Worm (Caenorhabditis elegans): ENCODE data around the gene nca-2.
"Not testable (repeated sequence)": the region's sequence is repeated elsewhere in the genome, so short reads cannot be mapped to it uniquely, and the experiment has no call there.

nca-2 gene

DNA sequence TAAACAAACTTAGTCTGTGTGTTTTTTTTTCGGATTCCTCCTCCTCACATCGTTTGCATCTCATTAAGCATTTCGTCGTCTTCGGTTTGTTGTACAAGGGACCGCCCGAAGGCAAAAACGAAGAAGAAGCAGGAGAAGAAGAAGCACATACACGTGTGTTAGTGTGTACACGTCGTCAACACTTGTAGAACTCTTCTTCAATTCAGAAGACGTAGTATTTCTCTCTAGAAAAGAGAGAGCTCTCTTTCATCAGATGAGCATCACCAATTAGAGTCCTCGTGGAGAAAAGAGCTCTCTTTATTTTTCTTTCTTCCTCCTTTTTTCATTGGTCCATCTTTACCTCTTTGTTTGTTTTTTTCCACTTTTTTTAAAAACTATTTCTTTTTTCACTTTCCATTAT is 2.8 kb downstream of the nca-2 start:
- TF ChIP-seq pqm-1 (tag; optimal IDR thresholded peaks at IDR 0.05) = no peak
- TF ChIP-seq nfya-1 (tag; optimal IDR thresholded peaks at IDR 0.05; ENCODE audit: insufficient read depth) = peak; percentile 12

DNA sequence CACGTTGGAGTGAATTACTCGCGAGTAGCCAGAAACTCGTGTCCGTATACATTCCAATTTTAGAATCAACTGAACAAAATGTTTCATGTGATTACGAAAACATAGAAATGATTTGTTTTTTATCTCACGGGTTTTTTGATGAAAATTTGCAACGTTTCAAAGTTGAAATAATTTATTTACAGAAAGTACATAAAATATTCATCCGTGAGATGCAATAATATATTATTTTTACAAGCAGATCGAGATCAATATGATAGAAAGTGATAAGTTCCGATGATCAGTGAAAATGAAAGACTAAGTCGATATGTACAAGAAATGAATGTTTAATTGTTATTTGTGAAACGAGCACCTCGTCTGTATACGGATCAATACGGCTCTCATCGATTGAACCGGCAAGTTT is 15.0 kb downstream of the nca-2 start, which contains the start of gene C27F2.6:
Gene C27F2.6, minus strand, starts transcription at position 101 of the 400 bp plus-strand sequence.
- not testable (repeated sequence) for TF ChIP-seq mml-1, tbx-2, nhr-11 (tag; optimal IDR thresholded peaks at IDR 0.05)

DNA sequence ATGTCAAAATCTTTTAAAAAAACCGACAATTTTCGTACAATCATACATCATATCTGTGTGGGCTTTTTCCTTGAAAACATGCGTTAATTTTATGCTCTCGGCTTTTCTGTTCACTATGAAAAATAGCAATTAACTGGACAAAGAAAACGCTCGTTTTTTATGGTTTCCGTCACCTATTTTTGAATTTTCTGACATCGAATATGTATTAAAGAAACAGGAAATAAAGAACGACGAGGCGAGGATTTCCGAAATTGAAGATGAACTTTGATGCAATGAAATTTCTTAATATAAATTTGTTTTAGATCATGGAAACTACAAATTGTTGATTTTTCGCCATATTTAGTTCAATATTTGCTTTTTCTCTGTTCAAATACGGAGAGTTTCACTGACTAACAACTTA is 18.6 kb downstream of the nca-2 start:
- no peak for TF ChIP-seq lin-15B (tag; optimal IDR thresholded peaks at IDR 0.05)
- no peak for TF ChIP-seq elt-2 (tag; optimal IDR thresholded peaks at IDR 0.05)
- no peak for TF ChIP-seq nhr-28 (tag; optimal IDR thresholded peaks at IDR 0.05)
- TF ChIP-seq nhr-12 (tag; optimal IDR thresholded peaks at IDR 0.05) = no peak
- TF ChIP-seq nhr-67 (tag; optimal IDR thresholded peaks at IDR 0.05) = no peak
- TF ChIP-seq lin-39 (tag; optimal IDR thresholded peaks at IDR 0.05) = no peak
- TF ChIP-seq zag-1 (tag; optimal IDR thresholded peaks at IDR 0.05) = no peak
- no peak for TF ChIP-seq pqm-1 (tag; optimal IDR thresholded peaks at IDR 0.05)
- no peak for TF ChIP-seq ceh-16 (tag; optimal IDR thresholded peaks at IDR 0.05)
- TF ChIP-seq elt-3 (tag; optimal IDR thresholded peaks at IDR 0.05) = no peak
- TF ChIP-seq sea-2 (GFP tag; optimal IDR thresholded peaks at IDR 0.05) = no peak

DNA sequence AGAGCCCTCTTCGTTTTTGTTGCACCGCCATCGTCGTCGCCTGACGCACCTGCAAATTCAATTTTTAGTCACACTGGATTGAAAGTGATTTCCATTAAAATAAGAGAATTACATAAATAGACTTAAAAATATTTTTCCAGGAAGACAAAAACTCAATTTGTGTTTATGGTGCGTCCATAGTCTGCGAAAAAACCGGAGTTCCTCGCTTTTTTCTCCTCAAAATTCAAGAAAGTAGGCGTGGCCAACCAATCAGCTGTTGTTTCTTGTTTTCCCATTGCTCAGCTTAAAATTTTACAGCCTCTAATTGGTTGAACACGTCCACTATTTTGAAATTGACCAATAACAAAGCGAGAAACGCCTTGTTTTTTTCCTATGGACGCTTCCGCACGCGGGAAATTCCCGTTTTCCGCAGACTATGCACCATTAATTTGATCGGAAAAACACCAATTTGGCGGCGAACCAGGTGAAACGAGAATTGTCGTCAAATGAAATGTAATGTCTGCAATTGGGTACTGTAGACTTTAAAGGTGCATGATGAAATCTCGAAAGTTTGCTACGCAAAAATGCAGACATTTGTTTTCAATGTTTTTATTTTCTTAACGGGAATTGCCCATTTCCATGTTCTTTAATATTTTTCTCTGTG is 19.2 kb downstream of the nca-2 start, which contains the start of gene C27F2.7:
Gene C27F2.7, minus strand, starts transcription at position 51 of the 643 bp plus-strand sequence.
- TF ChIP-seq ztf-11 (tag; optimal IDR thresholded peaks at IDR 0.05) (no peak), nfya-1 (tag; optimal IDR thresholded peaks at IDR 0.05; ENCODE audit: insufficient read depth) (peak; percentile 72)

DNA sequence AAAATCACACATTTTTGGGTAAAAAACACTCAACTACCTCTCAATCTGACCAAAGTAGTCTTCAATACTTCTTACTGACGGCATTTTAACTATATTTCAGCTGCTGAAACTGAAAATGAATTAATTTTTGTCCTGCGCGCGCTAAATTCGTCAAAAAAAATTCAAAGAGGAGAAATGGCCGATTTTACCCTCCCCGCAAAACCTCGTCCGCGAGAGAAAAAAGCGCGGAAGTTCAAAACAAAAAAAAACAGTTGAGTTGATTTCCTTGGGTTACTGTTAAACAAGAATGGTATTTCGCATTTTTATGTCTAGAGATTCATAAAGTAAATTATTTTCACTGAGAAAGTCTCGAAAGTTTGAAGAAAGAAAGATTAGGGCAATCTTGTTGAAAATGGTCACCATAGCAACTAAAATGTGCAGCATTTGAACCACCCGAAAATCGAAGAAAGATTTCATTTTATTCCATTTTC is 21.5 kb downstream of the nca-2 start, which contains the start of the genes C27F2.10 and wdr-60:
Gene C27F2.10, minus strand, starts transcription at position 109 of the 470 bp plus-strand sequence.
Gene wdr-60, plus strand, starts transcription at position 420 of the 470 bp plus-strand sequence.
- TF ChIP-seq pha-4 (tag; optimal IDR thresholded peaks at IDR 0.05) = no peak
- TF ChIP-seq mml-1 (tag; optimal IDR thresholded peaks at IDR 0.05) = no peak
- no peak for TF ChIP-seq ceh-9 (tag; optimal IDR thresholded peaks at IDR 0.05)
- peak; percentile 1 for TF ChIP-seq nhr-23 (tag; optimal IDR thresholded peaks at IDR 0.05)
- TF ChIP-seq nfya-1 (tag; optimal IDR thresholded peaks at IDR 0.05; ENCODE audit: insufficient read depth) = peak; percentile 55
- TF ChIP-seq fkh-2 (tag; optimal IDR thresholded peaks at IDR 0.05) = no peak
- no peak for TF ChIP-seq nhr-237 (tag; optimal IDR thresholded peaks at IDR 0.05)
- no peak for TF ChIP-seq snpc-4 (tag; optimal IDR thresholded peaks at IDR 0.05)
- TF ChIP-seq lsy-12 (tag; optimal IDR thresholded peaks at IDR 0.05) = no peak
- no peak for TF ChIP-seq ceh-16 (tag; optimal IDR thresholded peaks at IDR 0.05)
- no peak for TF ChIP-seq egl-27 (tag; optimal IDR thresholded peaks at IDR 0.05)
- TF ChIP-seq lin-15B (tag; optimal IDR thresholded peaks at IDR 0.05) = peak; percentile 44
- TF ChIP-seq sea-2 (GFP tag; optimal IDR thresholded peaks at IDR 0.05) = no peak

DNA sequence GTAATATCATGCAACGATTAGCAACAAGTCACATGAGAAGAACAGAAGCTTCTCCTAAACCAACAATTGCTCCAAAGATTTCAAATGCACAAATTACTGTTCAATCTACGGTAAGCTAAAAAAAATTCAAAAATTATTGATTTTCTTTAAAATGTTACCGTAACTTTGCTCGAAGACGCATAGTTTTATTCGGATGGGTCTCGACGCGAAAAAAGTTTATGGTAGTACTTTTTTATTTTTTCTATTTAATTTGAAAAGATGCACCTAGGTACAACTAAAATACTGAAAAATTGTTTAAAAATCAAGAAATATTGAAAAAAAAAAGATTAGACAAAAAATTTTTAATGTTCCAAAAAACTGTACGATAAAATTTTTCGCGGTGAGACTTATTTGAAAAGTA is 22.3 kb downstream of the nca-2 start:
- TF ChIP-seq elt-2 (tag; optimal IDR thresholded peaks at IDR 0.05) (no peak), eor-1 (tag; optimal IDR thresholded peaks at IDR 0.05) (no peak), nhr-23 (tag; optimal IDR thresholded peaks at IDR 0.05) (no peak), pqm-1 (tag; optimal IDR thresholded peaks at IDR 0.05) (no peak), nhr-12 (tag; optimal IDR thresholded peaks at IDR 0.05) (no peak), lin-15B (tag; optimal IDR thresholded peaks at IDR 0.05) (no peak), elt-3 (tag; optimal IDR thresholded peaks at IDR 0.05) (no peak), tbx-2 (tag; optimal IDR thresholded peaks at IDR 0.05) (no peak), fkh-10 (GFP tag; optimal IDR thresholded peaks at IDR 0.05) (no peak), ceh-82 (tag; optimal IDR thresholded peaks at IDR 0.05) (no peak)
